Fruit fly (Drosophila melanogaster): ENCODE results near the gene Doc1.

DNA sequence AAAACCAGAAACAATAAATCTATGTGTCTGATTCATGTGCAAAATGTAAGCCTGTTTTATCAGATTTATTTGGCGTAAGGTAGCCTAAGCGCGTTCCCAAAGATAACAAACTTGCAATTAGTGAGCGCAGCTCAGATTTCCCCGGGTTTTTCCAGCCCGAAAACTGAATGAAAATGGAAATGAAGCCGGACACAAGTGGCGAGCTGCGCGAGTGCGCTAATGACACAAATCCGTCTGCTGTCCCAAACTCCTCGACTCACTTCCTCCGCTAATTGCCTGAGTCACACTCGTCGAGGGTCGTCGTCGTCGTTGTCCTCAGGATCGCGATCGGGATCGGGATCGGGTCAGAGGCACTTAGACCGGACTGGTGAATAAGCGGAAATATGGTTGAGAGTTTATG, 38.6 kb upstream of the Doc1 start:
- TF ChIP-seq Pif1B (GFP tag; optimal IDR thresholded peaks at IDR 0.05) (no peak), CG17806 (tag; optimal IDR thresholded peaks at IDR 0.05) (no peak), CG14655 (GFP tag; optimal IDR thresholded peaks at IDR 0.05) (no peak), Ets98B (GFP tag; IDR thresholded peaks at IDR 0.05) (no peak), EcR (GFP tag; optimal IDR thresholded peaks at IDR 0.05) (no peak), CG9948 (tag; optimal IDR thresholded peaks at IDR 0.05) (no peak), D1 (tag; optimal IDR thresholded peaks at IDR 0.05) (no peak), CG10348 (GFP tag; IDR thresholded peaks at IDR 0.05) (no peak), CG13204 (GFP tag; optimal IDR thresholded peaks at IDR 0.05) (no peak), CG8159 (tag; optimal IDR thresholded peaks at IDR 0.05) (no peak), CG8301 (tag; optimal IDR thresholded peaks at IDR 0.05) (no peak), CG15710 (tag; optimal IDR thresholded peaks at IDR 0.05) (no peak), rn (GFP tag; IDR thresholded peaks at IDR 0.05) (no peak), CG4496 (GFP tag; IDR thresholded peaks at IDR 0.05) (no peak)

Measured in whole organism, pupa.